Worm (Caenorhabditis elegans) whole organism, L1 larva: ENCODE measurements around the gene Y24D9A.6.
A peak's percentile ranks its signal among the peaks of the same experiment; 100 is the strongest.

Source experiments
- C16A3.4 ChIP-seq: fragments of 150-350 bp; optimal IDR thresholded peaks from 2 replicates; lab custom pipeline; 2014; ENCODE audit warnings: missing biosample characterization, missing genetic modification characterization
- F16B12.6 ChIP-seq: fragments of 150-350 bp; optimal IDR thresholded peaks from 2 replicates; lab custom pipeline; 2014; ENCODE audit warnings: missing biosample characterization, missing genetic modification characterization
- Y116A8C.19 ChIP-seq: sonication (generic microtip); optimal IDR thresholded peaks from 2 replicates; lab custom pipeline; 2016; ENCODE audit warnings: missing compliant biosample characterization, missing genetic modification characterization, borderline replicate concordance
- alr-1 ChIP-seq: fragments of 200-800 bp; sonication (Bioruptor generic); optimal IDR thresholded peaks from 2 replicates; lab custom pipeline; 2018; ENCODE audit warnings: borderline replicate concordance, mild to moderate bottlenecking, missing genetic modification characterization, missing compliant biosample characterization
- aly-2 ChIP-seq: fragments of 150-350 bp; optimal IDR thresholded peaks from 2 replicates; lab custom pipeline; 2014; ENCODE audit warnings: missing biosample characterization, missing genetic modification characterization
- ama-1 ChIP-seq: fragments of 150-350 bp; optimal IDR thresholded peaks from 2 replicates; lab custom pipeline; 2014
- blmp-1 ChIP-seq: fragments of 150-350 bp; optimal IDR thresholded peaks from 2 replicates; lab custom pipeline; 2014; ENCODE audit warnings: missing biosample characterization, missing genetic modification characterization
- ceh-8 ChIP-seq: fragments of 200-800 bp; sonication (Bioruptor generic); optimal IDR thresholded peaks from 2 replicates; lab custom pipeline; 2018; ENCODE audit warnings: mild to moderate bottlenecking, missing genetic modification characterization, moderate library complexity, missing compliant biosample characterization
- ceh-82 ChIP-seq, 3 experiments: fragments of 150-350 bp in 1 of 3; sonication (generic microtip) in 2 of 3; optimal IDR thresholded peaks; 2 replicates each; lab custom pipeline; 2014 to 2017; ENCODE audit warnings: missing biosample characterization in 3 of 3, missing genetic modification characterization in 3 of 3
- ces-1 ChIP-seq: fragments of 150-350 bp; optimal IDR thresholded peaks from 2 replicates; lab custom pipeline; 2014; ENCODE audit warnings: missing biosample characterization, missing genetic modification reagents, missing genetic modification characterization
- efl-3 ChIP-seq: fragments of 200-800 bp; sonication (Bioruptor generic); optimal IDR thresholded peaks from 2 replicates; lab custom pipeline; 2018; ENCODE audit warnings: mild to moderate bottlenecking, missing genetic modification characterization, missing compliant biosample characterization
- egl-13 ChIP-seq: sonication (generic microtip); optimal IDR thresholded peaks from 2 replicates; lab custom pipeline; 2016; ENCODE audit warnings: missing genotype, missing genetic modification reagents, missing genetic modification characterization, missing compliant biosample characterization
- egl-27 ChIP-seq, 2 experiments: fragments of 150-350 bp in 1 of 2; sonication (generic microtip); optimal IDR thresholded peaks; 3 replicates each; lab custom pipeline; 2017 to 2018; ENCODE audit warnings: missing biosample characterization in 2 of 2, missing genetic modification characterization in 2 of 2, missing genetic modification reagents in 2 of 2
- ets-5 ChIP-seq: fragments of 200-800 bp; sonication (Bioruptor generic); IDR thresholded peaks from 2 replicates; pipeline ENCODE4 v1.3.6; 2022; ENCODE audit warnings: missing genetic modification characterization, missing compliant biosample characterization
- fkh-10 ChIP-seq: sonication (generic microtip); optimal IDR thresholded peaks from 2 replicates; lab custom pipeline; 2017; ENCODE audit warnings: missing biosample characterization, missing genetic modification reagents, missing genetic modification characterization
- fkh-8 ChIP-seq: sonication (generic microtip); optimal IDR thresholded peaks from 2 replicates; lab custom pipeline; 2016; ENCODE audit warnings: mild to moderate bottlenecking, missing genetic modification characterization, missing compliant biosample characterization
- fos-1 ChIP-seq: fragments of 150-350 bp; optimal IDR thresholded peaks from 2 replicates; lab custom pipeline; 2014; ENCODE audit warnings: missing biosample characterization, missing genetic modification characterization
- grh-1 ChIP-seq: fragments of 200-800 bp; sonication (Bioruptor generic); IDR thresholded peaks from 2 replicates; pipeline ENCODE4 v1.3.6; 2022; ENCODE audit warnings: missing genetic modification reagents, missing genetic modification characterization, missing compliant biosample characterization
- hpl-2 ChIP-seq: fragments of 150-350 bp; optimal IDR thresholded peaks from 2 replicates; lab custom pipeline; 2014; ENCODE audit warnings: missing biosample characterization, missing genetic modification reagents, missing genetic modification characterization
- lin-13 ChIP-seq: fragments of 150-350 bp; optimal IDR thresholded peaks from 2 replicates; lab custom pipeline; 2014; ENCODE audit warnings: missing biosample characterization, missing genetic modification reagents, missing genetic modification characterization
- lin-15B ChIP-seq: fragments of 150-350 bp; sonication (generic microtip); optimal IDR thresholded peaks from 3 replicates; lab custom pipeline; 2014; ENCODE audit warnings: missing biosample characterization, missing genetic modification characterization
- lin-35 ChIP-seq, 2 experiments: fragments of 150-350 bp; optimal IDR thresholded peaks; 2 replicates each; lab custom pipeline; 2014; ENCODE audit warnings: missing biosample characterization in 2 of 2, missing genetic modification characterization in 2 of 2, missing genetic modification reagents in 2 of 2
- lin-39 ChIP-seq: fragments of 150-350 bp; optimal IDR thresholded peaks from 2 replicates; lab custom pipeline; 2014; ENCODE audit warnings: missing biosample characterization, missing genetic modification reagents, missing genetic modification characterization
- lir-3 ChIP-seq: sonication (generic microtip); optimal IDR thresholded peaks from 2 replicates; lab custom pipeline; 2016; ENCODE audit warnings: mild to moderate bottlenecking, missing genetic modification characterization, moderate library complexity, missing compliant biosample characterization; ENCODE audit not compliant: poor library complexity
- mef-2 ChIP-seq: fragments of 150-350 bp; optimal IDR thresholded peaks from 2 replicates; lab custom pipeline; 2014; ENCODE audit warnings: missing biosample characterization, missing genetic modification characterization
- nhr-19 ChIP-seq: fragments of 200-800 bp; sonication (Bioruptor generic); conservative IDR thresholded peaks from 2 replicates; pipeline ENCODE4 v1.3.6; 2022; ENCODE audit warnings: missing genetic modification characterization, missing compliant biosample characterization
- nhr-84 ChIP-seq: sonication (generic microtip); optimal IDR thresholded peaks from 2 replicates; lab custom pipeline; 2017; ENCODE audit warnings: missing biosample characterization, missing genetic modification characterization
- nhr-90 ChIP-seq: sonication (generic microtip); optimal IDR thresholded peaks from 2 replicates; lab custom pipeline; 2016; ENCODE audit warnings: mild to moderate bottlenecking, missing genetic modification characterization, missing compliant biosample characterization; ENCODE audit not compliant: poor library complexity
- pag-3 ChIP-seq: sonication (generic microtip); optimal IDR thresholded peaks from 2 replicates; lab custom pipeline; 2017; ENCODE audit warnings: missing genetic modification characterization, mild to moderate bottlenecking, missing compliant biosample characterization, antibody characterized with exemption, borderline replicate concordance; ENCODE audit not compliant: insufficient read depth
- pax-3 ChIP-seq: fragments of 200-800 bp; sonication (Bioruptor generic); optimal IDR thresholded peaks from 2 replicates; lab custom pipeline; 2018; ENCODE audit warnings: mild to moderate bottlenecking, missing genetic modification characterization, moderate library complexity, missing compliant biosample characterization
- pqm-1 ChIP-seq: sonication (generic microtip); optimal IDR thresholded peaks from 3 replicates; lab custom pipeline; 2017; ENCODE audit warnings: missing biosample characterization, missing genetic modification characterization
- rnt-1 ChIP-seq: sonication (generic microtip); optimal IDR thresholded peaks from 2 replicates; lab custom pipeline; 2016; ENCODE audit warnings: mild to moderate bottlenecking, missing genetic modification characterization, moderate library complexity, missing compliant biosample characterization
- snu-23 ChIP-seq: sonication (generic microtip); optimal IDR thresholded peaks from 2 replicates; lab custom pipeline; 2016; ENCODE audit warnings: missing genetic modification characterization, missing compliant biosample characterization
- sox-4 ChIP-seq: sonication (generic microtip); optimal IDR thresholded peaks from 2 replicates; lab custom pipeline; 2016; ENCODE audit warnings: missing genetic modification characterization, missing compliant biosample characterization
- sptf-1 ChIP-seq: fragments of 150-350 bp; optimal IDR thresholded peaks from 2 replicates; lab custom pipeline; 2014; ENCODE audit warnings: missing biosample characterization, missing genetic modification characterization
- sup-37 ChIP-seq: fragments of 200-800 bp; sonication (Bioruptor generic); optimal IDR thresholded peaks from 2 replicates; lab custom pipeline; 2018; ENCODE audit warnings: mild to moderate bottlenecking, missing genetic modification characterization, missing compliant biosample characterization
- tbx-2 ChIP-seq: sonication (generic microtip); optimal IDR thresholded peaks from 2 replicates; lab custom pipeline; 2016; ENCODE audit warnings: missing genetic modification characterization, missing compliant biosample characterization
- tlp-1 ChIP-seq: fragments of 150-350 bp; optimal IDR thresholded peaks from 2 replicates; lab custom pipeline; 2014; ENCODE audit warnings: missing biosample characterization, missing genetic modification characterization
- unc-130 ChIP-seq: fragments of 150-350 bp; optimal IDR thresholded peaks from 2 replicates; lab custom pipeline; 2017; ENCODE audit warnings: missing biosample characterization, missing genetic modification characterization, inconsistent platforms
- unc-62 ChIP-seq: fragments of 150-350 bp; optimal IDR thresholded peaks from 2 replicates; lab custom pipeline; 2014; ENCODE audit warnings: missing biosample characterization, missing genetic modification reagents, missing genetic modification characterization
- unc-86 ChIP-seq: sonication (generic microtip); optimal IDR thresholded peaks from 2 replicates; lab custom pipeline; 2016; ENCODE audit warnings: missing genetic modification characterization, missing compliant biosample characterization
- unc-98 ChIP-seq: fragments of 200-800 bp; sonication (Bioruptor generic); IDR thresholded peaks from 2 replicates; pipeline ENCODE4 v1.3.6; 2022; ENCODE audit warnings: missing genetic modification characterization, missing compliant biosample characterization
- vab-15 ChIP-seq: sonication (generic microtip); optimal IDR thresholded peaks from 2 replicates; lab custom pipeline; 2017; ENCODE audit warnings: missing genotype, mild to moderate bottlenecking, missing genetic modification characterization, missing compliant biosample characterization
- xbp-1 ChIP-seq: sonication (generic microtip); optimal IDR thresholded peaks from 2 replicates; lab custom pipeline; 2016; ENCODE audit warnings: missing genetic modification characterization, missing compliant biosample characterization
- zag-1 ChIP-seq: fragments of 150-350 bp; optimal IDR thresholded peaks from 2 replicates; lab custom pipeline; 2014; ENCODE audit warnings: missing biosample characterization, missing genetic modification characterization
- zip-4 ChIP-seq: fragments of 200-800 bp; sonication (Bioruptor generic); optimal IDR thresholded peaks from 2 replicates; lab custom pipeline; 2018; ENCODE audit warnings: mild to moderate bottlenecking, missing genetic modification characterization, moderate library complexity, missing compliant biosample characterization
- ztf-11 ChIP-seq, 2 experiments: sonication (generic microtip); optimal IDR thresholded peaks; 2 replicates each; lab custom pipeline; 2016 to 2017; ENCODE audit warnings: missing genetic modification characterization in 2 of 2, missing biosample characterization in 1 of 2, missing compliant biosample characterization in 1 of 2
- ztf-4 ChIP-seq: fragments of 150-350 bp; optimal IDR thresholded peaks from 2 replicates; lab custom pipeline; 2014; ENCODE audit warnings: missing biosample characterization, missing genetic modification characterization

Gene Y24D9A.6

DNA sequence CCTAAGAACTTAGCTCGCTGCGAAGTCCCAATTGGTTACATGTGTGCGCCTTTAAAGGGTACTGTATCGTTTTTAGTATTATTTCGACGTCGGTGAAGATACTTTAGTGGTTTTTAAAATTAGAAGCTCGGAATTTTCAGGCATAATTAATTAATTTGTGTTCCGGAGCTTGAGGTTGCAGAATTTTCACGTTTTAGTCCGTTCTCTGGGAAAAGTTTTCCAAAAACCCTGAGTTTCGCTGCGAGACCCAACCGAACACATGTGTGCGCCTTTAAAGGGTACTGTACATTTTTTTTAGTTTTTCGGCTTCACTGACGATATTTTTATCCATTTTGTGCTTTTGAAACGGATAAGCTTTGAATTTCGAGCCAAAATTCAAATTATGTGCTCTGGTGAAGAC, 6.7 kb downstream of the Y24D9A.6 start:
- TF ChIP-seq grh-1 (GFP tag; lab: Robert Waterston, UW) (no peak), unc-130 (tag; lab: Kevin White, UChicago) (no peak), lin-35 (GFP tag; optimal IDR thresholded peaks at IDR 0.05; lab: Kevin White, UChicago) (no peak), nhr-84 (no peak), unc-98 (GFP tag; lab: Robert Waterston, UW) (no peak), ztf-4 (tag; lab: Kevin White, UChicago) (no peak), lir-3 (tag; lab: Kevin White, UChicago) (no peak), sox-4 (no peak), rnt-1 (tag; lab: Kevin White, UChicago) (no peak), mef-2 (tag; lab: Kevin White, UChicago) (no peak), lin-13 (GFP tag; lab: Kevin White, UChicago) (no peak), sptf-1 (tag; lab: Kevin White, UChicago) (no peak), xbp-1 (no peak), unc-62 (GFP tag; lab: Kevin White, UChicago) (no peak), nhr-19 (GFP tag; lab: Robert Waterston, UW) (no peak)

DNA sequence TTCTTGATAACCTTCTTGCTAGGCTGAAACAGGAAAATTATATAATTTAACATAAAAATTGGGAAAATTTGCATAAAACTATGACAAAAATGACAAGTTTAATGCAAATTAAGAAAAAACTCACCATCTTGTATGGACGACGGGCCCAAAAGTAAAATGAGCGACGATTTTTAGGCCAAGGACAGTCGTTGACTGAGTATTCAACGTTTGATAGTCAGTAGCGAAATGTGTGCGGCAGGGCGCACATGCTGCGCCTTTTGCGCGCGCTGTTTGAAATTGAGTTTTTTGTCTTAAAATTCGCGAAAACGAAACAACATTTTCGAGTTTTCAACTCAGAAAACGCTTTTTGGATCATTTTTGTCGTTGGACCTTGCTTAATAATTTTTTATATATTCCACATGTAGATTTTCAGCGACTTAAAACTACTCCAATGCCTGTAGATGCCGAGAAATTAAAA, 9.7 kb downstream of the Y24D9A.6 start, which contains the start of the genes rpl-7A and set-21:
Gene rpl-7A, minus strand, starts transcription at position 153 of the 457 bp plus-strand sequence.
Gene set-21, plus strand, starts transcription at position 407 of the 457 bp plus-strand sequence.
- TF ChIP-seq F16B12.6 (peak; percentile 77), tlp-1 (tag; lab: Kevin White, UChicago) (no peak), vab-15 (tag; lab: Kevin White, UChicago) (peak; percentile 81), sptf-1 (tag; lab: Kevin White, UChicago) (no peak), hpl-2 (GFP tag; lab: Kevin White, UChicago) (peak; percentile 60), lin-13 (GFP tag; lab: Kevin White, UChicago) (peak; percentile 78), nhr-90 (tag; lab: Kevin White, UChicago) (peak; percentile 96), mef-2 (tag; lab: Kevin White, UChicago) (no peak), pax-3 (peak; percentile 95), nhr-84 (no peak), ztf-4 (tag; lab: Kevin White, UChicago) (peak; percentile 89), ets-5 (GFP tag; lab: Robert Waterston, UW) (no peak), sup-37 (peak; percentile 83), fkh-10 (GFP tag; lab: Kevin White, UChicago) (peak; percentile 82), ama-1 (lab: Kevin White, UChicago) (no peak), ceh-8 (GFP tag; lab: Kevin White, UChicago) (peak; percentile 81), xbp-1 (peak; percentile 97), unc-98 (GFP tag; lab: Robert Waterston, UW) (peak; percentile 93), grh-1 (GFP tag; lab: Robert Waterston, UW) (peak; percentile 99), Y116A8C.19 (no peak), aly-2 (tag; lab: Kevin White, UChicago) (peak; percentile 85), egl-13 (peak; percentile 92), tbx-2 (peak; percentile 95), lir-3 (tag; lab: Kevin White, UChicago) (peak; percentile 83), pag-3 (tag; lab: Kevin White, UChicago) (no peak), egl-27 (tag; optimal IDR thresholded peaks at IDR 0.05; lab: Kevin White, UChicago) (peak in 1 of 2 experiments; percentile 49), ces-1 (GFP tag; lab: Kevin White, UChicago) (no peak), blmp-1 (tag; lab: Kevin White, UChicago) (peak; percentile 53), rnt-1 (tag; lab: Kevin White, UChicago) (peak; percentile 97), lin-15B (tag; lab: Kevin White, UChicago) (peak; percentile 92), fos-1 (peak; percentile 75), fkh-8 (tag; lab: Kevin White, UChicago) (peak; percentile 98), ceh-82 (tag; optimal IDR thresholded peaks at IDR 0.05; lab: Kevin White, UChicago) (peak; percentile 84 to 94 (median 90)), zip-4 (GFP tag; lab: Kevin White, UChicago) (peak; percentile 88), alr-1 (tag; lab: Kevin White, UChicago) (no peak), efl-3 (GFP tag; lab: Kevin White, UChicago) (no peak), nhr-19 (GFP tag; lab: Robert Waterston, UW) (peak; percentile 98), ztf-11 (tag; optimal IDR thresholded peaks at IDR 0.05; lab: Kevin White, UChicago) (peak in 1 of 2 experiments; percentile 92), snu-23 (peak; percentile 98), C16A3.4 (tag; lab: Kevin White, UChicago) (peak; percentile 91), lin-39 (tag; lab: Kevin White, UChicago) (peak; percentile 26), pqm-1 (tag; lab: Kevin White, UChicago) (no peak), zag-1 (tag; lab: Kevin White, UChicago) (no peak), unc-86 (tag; lab: Kevin White, UChicago) (peak; percentile 95)
